Fruit fly (Drosophila melanogaster) whole organism, embryonic: ENCODE measurements around the gene CG45488.

Experiments used
- Abd-B ChIP-seq: fragments of 200-800 bp; sonication (Bioruptor generic); optimal IDR thresholded peaks from 2 replicates; lab custom pipeline; 2018; ENCODE audit warnings: missing biosample characterization, mild to moderate bottlenecking, missing genetic modification characterization, moderate library complexity
- Atf3 ChIP-seq: fragments of 200-800 bp; sonication (Bioruptor generic); optimal IDR thresholded peaks from 3 replicates; lab custom pipeline; 2016; ENCODE audit warnings: missing biosample characterization, missing genetic modification characterization
- Bgb ChIP-seq: fragments of 200-800 bp; sonication (Bioruptor generic); IDR thresholded peaks from 2 replicates; pipeline ENCODE4 v1.3.6; 2022; ENCODE audit warnings: missing biosample characterization, missing genetic modification characterization; ENCODE audit not compliant: partially characterized antibody
- CG10654 ChIP-seq: fragments of 200-800 bp; sonication (Bioruptor generic); optimal IDR thresholded peaks from 2 replicates; lab custom pipeline; 2016; ENCODE audit warnings: missing biosample characterization, missing genetic modification characterization
- CG10979 ChIP-seq: fragments of 200-800 bp; sonication (Bioruptor generic); optimal IDR thresholded peaks from 2 replicates; lab custom pipeline; 2018; ENCODE audit warnings: missing biosample characterization, mild to moderate bottlenecking, missing genetic modification characterization, moderate library complexity
- CG13296 ChIP-seq: fragments of 200-800 bp; sonication (Bioruptor generic); optimal IDR thresholded peaks from 3 replicates; lab custom pipeline; 2018; ENCODE audit warnings: missing biosample characterization, mild to moderate bottlenecking, missing genetic modification characterization
- CG13775 ChIP-seq: fragments of 200-800 bp; sonication (Bioruptor generic); optimal IDR thresholded peaks from 3 replicates; lab custom pipeline; 2017; ENCODE audit warnings: missing biosample characterization, mild to moderate bottlenecking, missing genetic modification characterization
- CG13894 ChIP-seq: fragments of 200-800 bp; sonication (Bioruptor generic); optimal IDR thresholded peaks from 3 replicates; lab custom pipeline; 2018; ENCODE audit warnings: missing biosample characterization, mild to moderate bottlenecking, missing genetic modification characterization, moderate library complexity
- CG14860 ChIP-seq: fragments of 200-800 bp; sonication (Bioruptor generic); IDR thresholded peaks from 3 replicates; pipeline ENCODE4 v1.3.6; 2022; ENCODE audit warnings: missing biosample characterization, missing genetic modification characterization; ENCODE audit not compliant: partially characterized antibody
- CG14965 ChIP-seq: fragments of 200-800 bp; sonication (Bioruptor generic); optimal IDR thresholded peaks from 2 replicates; lab custom pipeline; 2016; ENCODE audit warnings: missing biosample characterization, missing genetic modification characterization, borderline replicate concordance
- CG16815 ChIP-seq: fragments of 200-800 bp; sonication (Bioruptor generic); optimal IDR thresholded peaks from 3 replicates; lab custom pipeline; 2017; ENCODE audit warnings: missing biosample characterization, mild to moderate bottlenecking, missing genetic modification characterization
- CG18262 ChIP-seq: fragments of 200-800 bp; optimal IDR thresholded peaks from 3 replicates; lab custom pipeline; 2019; ENCODE audit warnings: missing biosample characterization, mild to moderate bottlenecking, missing genetic modification characterization, moderate library complexity
- CG2199 ChIP-seq: fragments of 200-800 bp; sonication (Bioruptor generic); IDR thresholded peaks from 3 replicates; pipeline ENCODE4 v1.3.6; 2022; ENCODE audit warnings: missing biosample characterization, missing genetic modification characterization
- CG3281 ChIP-seq: fragments of 200-800 bp; sonication (Bioruptor generic); optimal IDR thresholded peaks from 3 replicates; lab custom pipeline; 2017; ENCODE audit warnings: missing biosample characterization, mild to moderate bottlenecking, missing genetic modification characterization
- CG7556 ChIP-seq: fragments of 200-800 bp; sonication (Bioruptor generic); optimal IDR thresholded peaks from 2 replicates; lab custom pipeline; 2017; ENCODE audit warnings: missing biosample characterization, mild to moderate bottlenecking, missing genetic modification characterization
- CG9727 ChIP-seq: fragments of 200-800 bp; sonication (Bioruptor generic); optimal IDR thresholded peaks from 3 replicates; lab custom pipeline; 2017; ENCODE audit warnings: missing biosample characterization, mild to moderate bottlenecking, missing genetic modification characterization
- CG9932 ChIP-seq: fragments of 200-800 bp; sonication (Bioruptor generic); IDR thresholded peaks from 2 replicates; pipeline ENCODE4 v1.3.6; 2022; ENCODE audit warnings: missing biosample characterization, missing genetic modification characterization
- Chrac-16 ChIP-seq: fragments of 200-800 bp; sonication (Bioruptor generic); optimal IDR thresholded peaks from 3 replicates; lab custom pipeline; 2016; ENCODE audit warnings: missing biosample characterization, missing genetic modification characterization
- Dll ChIP-seq: fragments of 200-800 bp; sonication (Bioruptor generic); IDR thresholded peaks from 4 replicates; pipeline ENCODE4 v1.3.6; 2022; ENCODE audit warnings: missing biosample characterization, missing genetic modification characterization; ENCODE audit not compliant: partially characterized antibody
- ERR ChIP-seq: fragments of 200-800 bp; sonication (Bioruptor generic); optimal IDR thresholded peaks from 2 replicates; lab custom pipeline; 2016; ENCODE audit warnings: missing biosample characterization, missing genetic modification characterization
- HHEX ChIP-seq: fragments of 200-800 bp; sonication (Bioruptor generic); optimal IDR thresholded peaks from 3 replicates; lab custom pipeline; 2017; ENCODE audit warnings: missing biosample characterization, mild to moderate bottlenecking, missing genetic modification characterization, missing genetic modification reagents
- Lhr ChIP-seq: fragments of 200-800 bp; sonication (Bioruptor generic); optimal IDR thresholded peaks from 3 replicates; lab custom pipeline; 2017; ENCODE audit warnings: mild to moderate bottlenecking, missing biosample characterization, missing genetic modification reagents, missing genetic modification characterization
- Neu2 ChIP-seq: fragments of 200-800 bp; sonication (Bioruptor generic); optimal IDR thresholded peaks from 3 replicates; lab custom pipeline; 2016; ENCODE audit warnings: missing biosample characterization, missing genetic modification characterization, borderline replicate concordance
- Oaz ChIP-seq: fragments of 200-800 bp; sonication (Bioruptor generic); IDR thresholded peaks from 2 replicates; pipeline ENCODE4 v1.3.6; 2022; ENCODE audit warnings: missing biosample characterization, missing genetic modification characterization
- Ptx1 ChIP-seq: fragments of 200-800 bp; sonication (Bioruptor generic); IDR thresholded peaks from 2 replicates; pipeline ENCODE4 v1.3.6; 2022; ENCODE audit warnings: missing biosample characterization, missing genetic modification characterization
- Ssrp ChIP-seq: fragments of 200-800 bp; sonication (Bioruptor generic); optimal IDR thresholded peaks from 2 replicates; lab custom pipeline; 2018; ENCODE audit warnings: missing biosample characterization, mild to moderate bottlenecking, missing genetic modification characterization, moderate library complexity
- Taf1 ChIP-seq: fragments of 200-800 bp; sonication (Bioruptor generic); IDR thresholded peaks from 2 replicates; pipeline ENCODE4 v1.3.6; 2022; ENCODE audit warnings: missing biosample characterization, missing genetic modification characterization
- Tbp ChIP-seq: fragments of >200 bp; optimal IDR thresholded peaks from 2 replicates; lab custom pipeline; 2018; ENCODE audit warnings: missing biosample characterization, missing genetic modification characterization
- Xbp1 ChIP-seq: fragments of 200-800 bp; sonication (Bioruptor generic); optimal IDR thresholded peaks from 3 replicates; lab custom pipeline; 2016; ENCODE audit warnings: missing biosample characterization, mild to moderate bottlenecking, missing genetic modification characterization
- al ChIP-seq: fragments of 200-800 bp; sonication (Bioruptor generic); IDR thresholded peaks from 2 replicates; pipeline ENCODE4 v1.3.6; 2022; ENCODE audit warnings: missing biosample characterization, missing genetic modification characterization
- bowl ChIP-seq: fragments of 200-800 bp; sonication (Bioruptor generic); IDR thresholded peaks from 2 replicates; pipeline ENCODE4 v1.3.6; 2022; ENCODE audit warnings: missing biosample characterization, missing genetic modification characterization
- da ChIP-seq: fragments of 200-800 bp; sonication (Bioruptor generic); optimal IDR thresholded peaks from 2 replicates; lab custom pipeline; 2016; ENCODE audit warnings: missing biosample characterization, missing genetic modification characterization
- dati ChIP-seq: fragments of 200-800 bp; sonication (Bioruptor generic); IDR thresholded peaks from 2 replicates; pipeline ENCODE4 v1.3.6; 2022; ENCODE audit warnings: missing biosample characterization, missing genetic modification characterization
- disco-r ChIP-seq: fragments of 200-800 bp; sonication (Bioruptor generic); optimal IDR thresholded peaks from 2 replicates; lab custom pipeline; 2016; ENCODE audit warnings: missing biosample characterization, missing genetic modification characterization
- dysf ChIP-seq: fragments of 200-800 bp; sonication (Bioruptor generic); IDR thresholded peaks from 3 replicates; pipeline ENCODE4 v1.3.6; 2022; ENCODE audit warnings: missing biosample characterization, missing genetic modification characterization
- ems ChIP-seq: fragments of 200-800 bp; sonication (Bioruptor generic); optimal IDR thresholded peaks from 3 replicates; lab custom pipeline; 2016; ENCODE audit warnings: missing biosample characterization, missing genetic modification characterization
- fd64A ChIP-seq: fragments of 200-800 bp; sonication (Bioruptor generic); optimal IDR thresholded peaks from 3 replicates; lab custom pipeline; 2018; ENCODE audit warnings: missing biosample characterization, mild to moderate bottlenecking, missing genetic modification characterization
- gsb ChIP-seq: fragments of 200-800 bp; sonication (Bioruptor generic); IDR thresholded peaks from 2 replicates; pipeline ENCODE4 v1.3.6; 2022; ENCODE audit warnings: missing biosample characterization, missing genetic modification characterization
- her ChIP-seq: fragments of 200-800 bp; sonication (Bioruptor generic); optimal IDR thresholded peaks from 2 replicates; lab custom pipeline; 2016; ENCODE audit warnings: missing biosample characterization, missing genetic modification characterization
- kni ChIP-seq: fragments of 200-800 bp; sonication (Bioruptor generic); optimal IDR thresholded peaks from 3 replicates; lab custom pipeline; 2017; ENCODE audit warnings: mild to moderate bottlenecking, missing biosample characterization, missing genetic modification reagents, missing genetic modification characterization
- p53 ChIP-seq: fragments of 200-800 bp; sonication (Bioruptor generic); optimal IDR thresholded peaks from 2 replicates; lab custom pipeline; 2016; ENCODE audit warnings: missing biosample characterization, missing genetic modification characterization
- prd ChIP-seq, 3 experiments: fragments of >200 bp in 2 of 3; fragments of 200-800 bp in 1 of 3; sonication (Bioruptor generic) in 1 of 3; optimal IDR thresholded peaks in 2 of 3; IDR thresholded peaks in 1 of 3; 2 replicates in 2 of 3; 3 replicates in 1 of 3; pipeline versions ENCODE4 v1.3.6 to Lab custom; 2017 to 2022; ENCODE audit warnings: missing biosample characterization in 1 of 3, missing genetic modification characterization in 1 of 3
- repo ChIP-seq: fragments of 200-800 bp; sonication (Bioruptor generic); optimal IDR thresholded peaks from 2 replicates; lab custom pipeline; 2016; ENCODE audit warnings: missing biosample characterization, missing genetic modification characterization
- row ChIP-seq: fragments of 200-800 bp; sonication (Bioruptor generic); IDR thresholded peaks from 3 replicates; pipeline ENCODE4 v1.3.6; 2022; ENCODE audit warnings: missing biosample characterization, missing genetic modification characterization
- run ChIP-seq: fragments of 200-800 bp; sonication (Bioruptor generic); optimal IDR thresholded peaks from 3 replicates; lab custom pipeline; 2018; ENCODE audit warnings: missing biosample characterization, mild to moderate bottlenecking, missing genetic modification characterization
- sc ChIP-seq, 3 experiments: fragments of >200 bp in 2 of 3; fragments of 200-800 bp in 1 of 3; sonication (Bioruptor generic) in 1 of 3; optimal IDR thresholded peaks; 2 replicates in 2 of 3; 3 replicates in 1 of 3; lab custom pipeline; 2017; ENCODE audit warnings: mild to moderate bottlenecking in 1 of 3, missing biosample characterization in 1 of 3, missing genetic modification characterization in 1 of 3, missing genetic modification reagents in 1 of 3
- so ChIP-seq: fragments of 200-800 bp; sonication (Bioruptor generic); IDR thresholded peaks from 3 replicates; pipeline ENCODE4 v1.3.6; 2022; ENCODE audit warnings: missing biosample characterization, missing genetic modification characterization
- tx ChIP-seq: fragments of 200-800 bp; sonication (Bioruptor generic); optimal IDR thresholded peaks from 2 replicates; lab custom pipeline; 2016; ENCODE audit warnings: missing biosample characterization, missing genetic modification characterization

CG45488 gene

DNA sequence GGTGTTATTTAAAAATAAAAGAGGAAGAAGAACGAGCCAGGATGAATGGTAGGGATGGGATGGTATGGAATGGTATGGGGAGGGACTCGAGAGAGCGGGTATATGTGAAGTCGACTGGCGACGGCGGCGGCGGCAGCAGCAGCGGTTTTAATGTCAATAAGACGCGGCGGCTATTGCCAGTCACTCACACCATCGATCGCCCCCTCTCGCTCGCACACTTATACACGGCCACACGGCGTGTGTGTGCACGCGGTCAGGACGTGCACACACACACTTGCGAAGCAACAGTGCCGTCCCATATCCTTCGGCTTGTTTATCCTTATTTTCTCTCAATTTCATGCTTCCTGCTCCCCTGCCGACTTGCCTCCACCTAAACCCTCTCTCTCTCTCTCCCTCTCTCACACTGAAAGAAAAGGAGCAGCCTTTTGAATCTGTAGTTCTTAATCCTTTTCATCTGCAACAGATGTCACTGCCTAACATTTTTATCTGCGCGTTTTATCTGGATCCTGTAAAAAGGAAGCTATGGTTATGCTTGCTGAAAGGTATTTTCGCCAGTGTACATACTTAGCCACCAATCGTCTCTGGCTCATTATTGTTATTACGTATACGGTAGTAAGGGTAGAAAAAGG, 31.0 kb downstream of the CG45488 start (continued):
- peak; percentile 64 for TF ChIP-seq p53 (GFP tag; lab: Kevin White, UChicago)
- no peak for TF ChIP-seq Dll (GFP tag; lab: Robert Waterston, UW)
- no peak; the same call in 1 of the 2 replicates for TF ChIP-seq dati (GFP tag; lab: Robert Waterston, UW)
- TF ChIP-seq al (GFP tag; lab: Robert Waterston, UW) = peak; percentile 71
- peak; percentile 37; the same call in 1 of the 3 replicates for TF ChIP-seq CG2199 (GFP tag; lab: Robert Waterston, UW)
- TF ChIP-seq so = peak; percentile 64; the same call in 2 of the 3 replicates
- peak; percentile 85 for TF ChIP-seq CG18262 (tag; lab: Kevin White, UChicago)
- peak; percentile 87 for TF ChIP-seq Atf3
- peak; percentile 84 for TF ChIP-seq CG10979
- TF ChIP-seq CG9932 (GFP tag; lab: Robert Waterston, UW) = peak; percentile 79
- peak; percentile 41; the same call in 1 of the 2 replicates for TF ChIP-seq Taf1
- no peak for TF ChIP-seq sc (optimal IDR thresholded peaks at IDR 0.05; lab: Kevin White, UChicago)
- TF ChIP-seq sc (GFP tag; optimal IDR thresholded peaks at IDR 0.05; lab: Kevin White, UChicago) = peak; percentile 60
- TF ChIP-seq da (GFP tag; lab: Kevin White, UChicago) = peak; percentile 57
- TF ChIP-seq Neu2 (GFP tag; lab: Kevin White, UChicago) = peak; percentile 78
- TF ChIP-seq Tbp (GFP tag; lab: Kevin White, UChicago) = no peak
- TF ChIP-seq row = peak; percentile 88
- no peak for TF ChIP-seq prd (optimal IDR thresholded peaks at IDR 0.05; lab: Kevin White, UChicago)
- peak; percentile 94 for TF ChIP-seq prd (GFP tag; IDR thresholded peaks at IDR 0.05; lab: Robert Waterston, UW)
- TF ChIP-seq CG7556 (GFP tag; lab: Kevin White, UChicago) = peak; percentile 88
- TF ChIP-seq tx (GFP tag; lab: Kevin White, UChicago) = peak; percentile 83
- no peak for TF ChIP-seq kni (GFP tag; lab: Kevin White, UChicago)
- peak; percentile 79 for TF ChIP-seq CG3281 (GFP tag; lab: Kevin White, UChicago)
- no peak for TF ChIP-seq bowl (GFP tag; lab: Robert Waterston, UW)
- TF ChIP-seq Abd-B = peak; percentile 74
- peak; percentile 88 for TF ChIP-seq dysf (GFP tag; lab: Robert Waterston, UW)
- peak; percentile 68 for TF ChIP-seq disco-r
- peak; percentile 86 for TF ChIP-seq her (GFP tag; lab: Kevin White, UChicago)
- peak; percentile 8 for TF ChIP-seq fd64A (GFP tag; lab: Kevin White, UChicago)
- peak; percentile 89 for TF ChIP-seq ems (GFP tag; lab: Kevin White, UChicago)
- TF ChIP-seq ERR (GFP tag; lab: Kevin White, UChicago) = peak; percentile 84
- peak; percentile 64 for TF ChIP-seq gsb (GFP tag; lab: Robert Waterston, UW)
- peak; percentile 90 for TF ChIP-seq CG9727 (GFP tag; lab: Kevin White, UChicago)
- TF ChIP-seq repo (GFP tag; lab: Kevin White, UChicago) = peak; percentile 68
- TF ChIP-seq Bgb (GFP tag; lab: Robert Waterston, UW) = no peak
- no peak for TF ChIP-seq CG14860 (GFP tag; lab: Robert Waterston, UW)
- TF ChIP-seq Oaz (GFP tag; lab: Robert Waterston, UW) = peak; percentile 56; the same call in 1 of the 2 replicates
- TF ChIP-seq Ssrp = peak; percentile 83
- TF ChIP-seq Xbp1 (GFP tag; lab: Kevin White, UChicago) = peak; percentile 85
- TF ChIP-seq HHEX (GFP tag; lab: Kevin White, UChicago) = peak; percentile 81
- peak; percentile 77 for TF ChIP-seq CG13894 (tag; lab: Kevin White, UChicago)
- peak; percentile 37 for TF ChIP-seq CG14965 (GFP tag; lab: Kevin White, UChicago)
- TF ChIP-seq CG13296 = peak; percentile 67
- peak; percentile 81 for TF ChIP-seq Ptx1 (GFP tag; lab: Robert Waterston, UW)
- peak; percentile 22 for TF ChIP-seq run (tag; lab: Kevin White, UChicago)
- TF ChIP-seq CG13775 (GFP tag; lab: Kevin White, UChicago) = peak; percentile 79
- peak; percentile 83 for TF ChIP-seq CG10654
- TF ChIP-seq Chrac-16 (GFP tag; lab: Kevin White, UChicago) = peak; percentile 89
- peak; percentile 88 for TF ChIP-seq CG16815 (GFP tag; lab: Kevin White, UChicago)
- peak; percentile 48 for TF ChIP-seq Lhr (GFP tag; lab: Kevin White, UChicago)
